Worm (Caenorhabditis elegans) whole organism, early embryonic: Measurements from ENCODE around the gene coa-4.

Experiments
- aly-1 ChIP-seq: sonication (generic microtip); optimal IDR thresholded peaks from 2 replicates; lab custom pipeline; 2016; ENCODE audit warnings: missing genetic modification characterization, missing compliant biosample characterization
- flt-1 ChIP-seq: fragments of 200-800 bp; sonication (Bioruptor generic); IDR thresholded peaks from 2 replicates; pipeline ENCODE4 v1.3.6; 2022; ENCODE audit warnings: missing genetic modification characterization, missing compliant biosample characterization
- hnd-1 ChIP-seq: sonication (generic microtip); optimal IDR thresholded peaks from 2 replicates; lab custom pipeline; 2016; ENCODE audit warnings: missing genetic modification characterization, missing compliant biosample characterization

DNA sequence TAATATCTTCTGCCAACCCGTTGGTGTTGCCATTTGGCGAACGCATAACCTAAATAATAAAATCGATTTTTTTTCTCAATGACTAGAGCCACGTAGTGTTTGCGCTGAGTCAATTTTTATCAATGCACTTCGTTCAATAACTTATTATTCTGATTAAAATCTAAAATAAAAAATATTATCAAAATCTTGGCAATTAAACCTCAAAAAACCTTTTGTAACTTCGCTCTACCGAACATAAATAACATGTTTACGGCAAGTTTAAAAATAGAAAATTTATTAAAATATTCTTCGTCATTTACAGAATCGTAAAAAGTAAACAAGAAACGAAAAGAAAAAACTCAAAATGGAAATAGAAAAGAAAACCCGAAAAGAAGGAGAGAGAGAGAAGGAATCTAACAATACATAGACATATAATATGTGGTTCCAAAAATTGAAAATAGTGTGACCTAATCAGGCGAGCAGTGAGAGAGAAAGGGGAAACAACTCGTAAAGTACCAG lies 7.7 kb upstream of the coa-4 start, which contains the start of gene pigc-1:
- TF ChIP-seq flt-1 (GFP tag; lab: Robert Waterston, UW) (no peak), hnd-1 (tag; lab: Kevin White, UChicago) (no peak), aly-1 (tag; lab: Kevin White, UChicago) (no peak)
